Fruit fly (Drosophila melanogaster) whole organism, embryonic: ENCODE results near the gene Tlk.

Source experiments
- Adf1 ChIP-seq: fragments of 200-800 bp; sonication (Bioruptor generic); IDR thresholded peaks from 2 replicates; pipeline ENCODE4 v1.3.6; 2022; ENCODE audit warnings: missing biosample characterization, missing genetic modification characterization
- Awh ChIP-seq: fragments of 200-800 bp; sonication (Bioruptor generic); IDR thresholded peaks from 2 replicates; pipeline ENCODE4, ENCODE4 v1.3.6; 2022; ENCODE audit warnings: missing biosample characterization, missing genetic modification characterization
- B-H2 ChIP-seq: fragments of 200-800 bp; sonication (Bioruptor generic); optimal IDR thresholded peaks from 2 replicates; lab custom pipeline; 2018; ENCODE audit warnings: missing biosample characterization, mild to moderate bottlenecking, missing genetic modification characterization
- Bgb ChIP-seq: fragments of 200-800 bp; sonication (Bioruptor generic); IDR thresholded peaks from 2 replicates; pipeline ENCODE4 v1.3.6; 2022; ENCODE audit warnings: missing biosample characterization, missing genetic modification characterization; ENCODE audit not compliant: partially characterized antibody
- CG10267 ChIP-seq: fragments of 200-800 bp; sonication (Bioruptor generic); optimal IDR thresholded peaks from 2 replicates; lab custom pipeline; 2018; ENCODE audit warnings: missing biosample characterization, mild to moderate bottlenecking, missing genetic modification characterization, moderate library complexity
- CG11695 ChIP-seq: fragments of 200-800 bp; sonication (Bioruptor generic); IDR thresholded peaks from 3 replicates; pipeline ENCODE4 v1.3.6; 2022; ENCODE audit warnings: missing biosample characterization, missing genetic modification characterization
- CG12071 ChIP-seq: fragments of 200-800 bp; sonication (Bioruptor generic); optimal IDR thresholded peaks from 3 replicates; lab custom pipeline; 2018; ENCODE audit warnings: missing biosample characterization, mild to moderate bottlenecking, missing genetic modification characterization
- CG1233 ChIP-seq: fragments of 200-800 bp; sonication (Bioruptor generic); optimal IDR thresholded peaks from 4 replicates; lab custom pipeline; 2018; ENCODE audit warnings: missing biosample characterization, mild to moderate bottlenecking, missing genetic modification characterization
- CG14667 ChIP-seq: fragments of 200-800 bp; sonication (Bioruptor generic); IDR thresholded peaks from 2 replicates; pipeline ENCODE4 v1.3.6; 2022; ENCODE audit warnings: missing biosample characterization, missing genetic modification characterization
- CG15269 ChIP-seq: fragments of 200-800 bp; sonication (Bioruptor generic); optimal IDR thresholded peaks from 2 replicates; lab custom pipeline; 2018; ENCODE audit warnings: missing biosample characterization, mild to moderate bottlenecking, missing genetic modification characterization, moderate library complexity
- CG15479 ChIP-seq: fragments of 200-800 bp; sonication (Bioruptor generic); optimal IDR thresholded peaks from 3 replicates; lab custom pipeline; 2019; ENCODE audit warnings: missing biosample characterization, mild to moderate bottlenecking, missing genetic modification characterization, moderate library complexity
- CG1602 ChIP-seq: fragments of 200-800 bp; sonication (Bioruptor generic); optimal IDR thresholded peaks from 3 replicates; lab custom pipeline; 2016; ENCODE audit warnings: missing biosample characterization, missing genetic modification characterization
- CG18599 ChIP-seq: fragments of 200-800 bp; sonication (Bioruptor generic); optimal IDR thresholded peaks from 3 replicates; lab custom pipeline; 2017; ENCODE audit warnings: missing biosample characterization, missing genetic modification characterization, mild to moderate bottlenecking, moderate library complexity, missing genetic modification reagents
- CG2116 ChIP-seq: fragments of 200-800 bp; sonication (Bioruptor generic); optimal IDR thresholded peaks from 3 replicates; lab custom pipeline; 2018; ENCODE audit warnings: missing biosample characterization, mild to moderate bottlenecking, missing genetic modification characterization
- CG31365 ChIP-seq: fragments of 200-800 bp; sonication (Bioruptor generic); optimal IDR thresholded peaks from 2 replicates; lab custom pipeline; 2018; ENCODE audit warnings: missing biosample characterization, mild to moderate bottlenecking, missing genetic modification characterization
- CG34376 ChIP-seq: fragments of 200-800 bp; sonication (Bioruptor generic); optimal IDR thresholded peaks from 2 replicates; lab custom pipeline; 2018; ENCODE audit warnings: missing biosample characterization, mild to moderate bottlenecking, missing genetic modification characterization
- CG34422 ChIP-seq: fragments of 200-800 bp; sonication (Bioruptor generic); IDR thresholded peaks from 3 replicates; pipeline ENCODE4 v1.3.6; 2022; ENCODE audit warnings: missing biosample characterization, missing genetic modification characterization
- CG4617 ChIP-seq: fragments of 200-800 bp; sonication (Bioruptor generic); optimal IDR thresholded peaks from 3 replicates; lab custom pipeline; 2016; ENCODE audit warnings: missing biosample characterization, missing genetic modification characterization, borderline replicate concordance
- CG7357 ChIP-seq: fragments of 200-800 bp; sonication (Bioruptor generic); IDR thresholded peaks from 3 replicates; pipeline ENCODE4 v1.3.6; 2022; ENCODE audit warnings: missing biosample characterization, missing genetic modification characterization
- CG7556 ChIP-seq: fragments of 200-800 bp; sonication (Bioruptor generic); optimal IDR thresholded peaks from 2 replicates; lab custom pipeline; 2017; ENCODE audit warnings: missing biosample characterization, mild to moderate bottlenecking, missing genetic modification characterization
- CG9817 ChIP-seq: fragments of 200-800 bp; sonication (Bioruptor generic); optimal IDR thresholded peaks from 2 replicates; lab custom pipeline; 2018; ENCODE audit warnings: missing biosample characterization, mild to moderate bottlenecking, missing genetic modification characterization, moderate library complexity
- Chrac-16 ChIP-seq: fragments of 200-800 bp; sonication (Bioruptor generic); optimal IDR thresholded peaks from 3 replicates; lab custom pipeline; 2016; ENCODE audit warnings: missing biosample characterization, missing genetic modification characterization
- CkIIα-i1 ChIP-seq: fragments of 200-800 bp; sonication (Bioruptor generic); IDR thresholded peaks from 2 replicates; pipeline ENCODE4 v1.3.6; 2022; ENCODE audit warnings: missing biosample characterization, missing genetic modification characterization
- ERR ChIP-seq: fragments of 200-800 bp; sonication (Bioruptor generic); optimal IDR thresholded peaks from 2 replicates; lab custom pipeline; 2016; ENCODE audit warnings: missing biosample characterization, missing genetic modification characterization
- Ets97D ChIP-seq: fragments of 200-800 bp; sonication (Bioruptor generic); optimal IDR thresholded peaks from 3 replicates; lab custom pipeline; 2016; ENCODE audit warnings: missing biosample characterization, missing genetic modification characterization
- Gsc ChIP-seq: fragments of 200-800 bp; sonication (Bioruptor generic); IDR thresholded peaks from 2 replicates; pipeline ENCODE4 v1.3.6; 2022; ENCODE audit warnings: missing biosample characterization, missing genetic modification characterization
- MESR4 ChIP-seq: fragments of 200-800 bp; sonication (Bioruptor generic); optimal IDR thresholded peaks from 2 replicates; lab custom pipeline; 2018; ENCODE audit warnings: missing biosample characterization, mild to moderate bottlenecking, missing genetic modification characterization, moderate library complexity
- MTF-1 ChIP-seq: fragments of 200-800 bp; sonication (Bioruptor generic); optimal IDR thresholded peaks from 2 replicates; lab custom pipeline; 2018; ENCODE audit warnings: missing biosample characterization, mild to moderate bottlenecking, missing genetic modification characterization, borderline replicate concordance
- Max ChIP-seq: fragments of 200-800 bp; sonication (Bioruptor generic); optimal IDR thresholded peaks from 2 replicates; lab custom pipeline; 2016; ENCODE audit warnings: missing biosample characterization, mild to moderate bottlenecking, missing genetic modification characterization
- Meics ChIP-seq: fragments of 200-800 bp; sonication (Bioruptor generic); optimal IDR thresholded peaks from 2 replicates; lab custom pipeline; 2017; ENCODE audit warnings: missing biosample characterization, mild to moderate bottlenecking, missing genetic modification characterization
- Stat92E ChIP-seq, 3 experiments: fragments of >200 bp in 2 of 3; fragments of 200-800 bp in 1 of 3; sonication (Bioruptor generic) in 1 of 3; optimal IDR thresholded peaks; 2 replicates each; lab custom pipeline; 2017 to 2019; ENCODE audit warnings: missing biosample characterization in 3 of 3, missing genetic modification characterization in 3 of 3, mild to moderate bottlenecking in 1 of 3, moderate library complexity in 1 of 3
- Trl ChIP-seq, 3 experiments: fragments of >200 bp in 2 of 3; fragments of 200-800 bp in 1 of 3; sonication (Bioruptor generic) in 1 of 3; optimal IDR thresholded peaks; 2 replicates in 1 of 3; 3 replicates in 2 of 3; lab custom pipeline; 2016 to 2017; ENCODE audit warnings: missing biosample characterization in 1 of 3, missing genetic modification characterization in 1 of 3
- Vsx1 ChIP-seq: fragments of 200-800 bp; sonication (Bioruptor generic); optimal IDR thresholded peaks from 2 replicates; lab custom pipeline; 2017; ENCODE audit warnings: missing biosample characterization, mild to moderate bottlenecking, missing genetic modification characterization, missing genetic modification reagents
- ab ChIP-seq: fragments of 200-800 bp; sonication (Bioruptor generic); optimal IDR thresholded peaks from 2 replicates; lab custom pipeline; 2016; ENCODE audit warnings: missing biosample characterization, missing genetic modification characterization
- bab2 ChIP-seq: fragments of 200-800 bp; sonication (Bioruptor generic); optimal IDR thresholded peaks from 2 replicates; lab custom pipeline; 2016; ENCODE audit warnings: missing biosample characterization, missing genetic modification characterization
- cato ChIP-seq: fragments of 200-800 bp; sonication (Bioruptor generic); optimal IDR thresholded peaks from 2 replicates; lab custom pipeline; 2016; ENCODE audit warnings: missing biosample characterization, missing genetic modification characterization, borderline replicate concordance
- chm ChIP-seq: fragments of 200-800 bp; sonication (Bioruptor generic); IDR thresholded peaks from 2 replicates; pipeline ENCODE4 v1.3.6; 2022; ENCODE audit warnings: missing biosample characterization, missing genetic modification characterization
- dati ChIP-seq: fragments of 200-800 bp; sonication (Bioruptor generic); IDR thresholded peaks from 2 replicates; pipeline ENCODE4 v1.3.6; 2022; ENCODE audit warnings: missing biosample characterization, missing genetic modification characterization
- dmrt11E ChIP-seq: fragments of 200-800 bp; sonication (Bioruptor generic); optimal IDR thresholded peaks from 3 replicates; lab custom pipeline; 2018; ENCODE audit warnings: missing biosample characterization, mild to moderate bottlenecking, missing genetic modification characterization, moderate library complexity
- esg ChIP-seq: fragments of 200-800 bp; sonication (Bioruptor generic); conservative IDR thresholded peaks from 2 replicates; pipeline ENCODE4 v1.3.6; 2022; ENCODE audit warnings: missing biosample characterization, missing genetic modification characterization
- fd102C ChIP-seq: fragments of 200-800 bp; sonication (Bioruptor generic); optimal IDR thresholded peaks from 2 replicates; lab custom pipeline; 2018; ENCODE audit warnings: missing biosample characterization, mild to moderate bottlenecking, missing genetic modification characterization, moderate library complexity
- gcm ChIP-seq: fragments of 200-800 bp; sonication (Bioruptor generic); optimal IDR thresholded peaks from 2 replicates; lab custom pipeline; 2019; ENCODE audit warnings: missing biosample characterization, mild to moderate bottlenecking, missing genetic modification characterization, moderate library complexity
- lab ChIP-seq: fragments of 200-800 bp; sonication (Bioruptor generic); optimal IDR thresholded peaks from 3 replicates; lab custom pipeline; 2017; ENCODE audit warnings: missing biosample characterization, missing genetic modification characterization, mild to moderate bottlenecking, moderate library complexity, missing genetic modification reagents
- lola ChIP-seq, 3 experiments: fragments of >200 bp in 2 of 3; fragments of 200-800 bp in 1 of 3; sonication (Bioruptor generic) in 1 of 3; optimal IDR thresholded peaks; 2 replicates each; lab custom pipeline; 2017 to 2019; ENCODE audit warnings: missing biosample characterization in 3 of 3, missing genetic modification characterization in 3 of 3, mild to moderate bottlenecking in 1 of 3, moderate library complexity in 1 of 3
- onecut ChIP-seq: fragments of 200-800 bp; sonication (Bioruptor generic); IDR thresholded peaks from 2 replicates; pipeline ENCODE4 v1.3.6; 2022; ENCODE audit warnings: missing biosample characterization, missing genetic modification characterization
- salm ChIP-seq: fragments of 200-800 bp; sonication (Bioruptor generic); optimal IDR thresholded peaks from 2 replicates; lab custom pipeline; 2018; ENCODE audit warnings: missing biosample characterization, mild to moderate bottlenecking, missing genetic modification characterization
- sens ChIP-seq: fragments of 200-800 bp; sonication (Bioruptor generic); peaks from one replicate; lab custom pipeline; 2016; ENCODE audit warnings: missing biosample characterization, missing genetic modification characterization
- sug ChIP-seq: fragments of 200-800 bp; optimal IDR thresholded peaks from 2 replicates; lab custom pipeline; 2019; ENCODE audit warnings: missing biosample characterization, mild to moderate bottlenecking, missing genetic modification characterization, moderate library complexity
- yki ChIP-seq: fragments of >200 bp; optimal IDR thresholded peaks from 3 replicates; lab custom pipeline; 2018
- zfh1 ChIP-seq: fragments of 200-800 bp; sonication (Bioruptor generic); IDR thresholded peaks from 3 replicates; pipeline ENCODE4 v1.3.6; 2022; ENCODE audit warnings: missing biosample characterization, missing genetic modification characterization

Gene Tlk

DNA sequence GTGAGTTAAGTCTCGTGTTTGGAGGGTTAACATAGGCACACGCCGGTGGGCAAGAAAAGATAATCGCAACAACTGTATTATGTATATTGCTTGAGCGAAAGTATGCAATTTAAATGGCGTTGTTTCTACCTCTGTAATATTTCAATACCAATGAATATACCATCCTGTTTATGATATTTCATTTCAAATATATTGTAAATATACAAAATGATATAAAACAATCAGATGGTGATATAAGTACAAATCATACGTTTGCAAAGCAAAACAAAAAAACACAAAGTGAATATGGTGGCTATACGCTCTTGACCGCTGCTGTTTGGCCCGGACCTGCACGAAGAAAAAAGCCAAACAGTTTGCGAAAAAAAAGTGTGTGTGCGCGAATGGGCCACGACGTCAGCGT is 28.4 kb downstream of the Tlk start (continued):
- peak; percentile 62 for TF ChIP-seq CG10267 (tag; lab: Kevin White, UChicago)
- TF ChIP-seq CG11695 (GFP tag; lab: Robert Waterston, UW) = peak; percentile 62; the same call in 2 of the 3 replicates
- TF ChIP-seq CG1602 (GFP tag; lab: Kevin White, UChicago) = peak; percentile 52
- no peak for TF ChIP-seq gcm (GFP tag; lab: Kevin White, UChicago)
- no peak for TF ChIP-seq ab
- TF ChIP-seq Vsx1 (GFP tag; lab: Kevin White, UChicago) = peak; percentile 1
- TF ChIP-seq zfh1 (GFP tag; lab: Robert Waterston, UW) = peak; percentile 58; the same call in 2 of the 3 replicates
- peak; percentile 82 for TF ChIP-seq CG7556 (GFP tag; lab: Kevin White, UChicago)
- peak; percentile 62; the same call in 1 of the 3 replicates for TF ChIP-seq CG34422 (GFP tag; lab: Robert Waterston, UW)
- TF ChIP-seq ERR (GFP tag; lab: Kevin White, UChicago) = no peak
- no peak for TF ChIP-seq cato (GFP tag; lab: Kevin White, UChicago)
- no peak for TF ChIP-seq Gsc (GFP tag; lab: Robert Waterston, UW)
- peak; percentile 84 for TF ChIP-seq Meics
- TF ChIP-seq Trl (optimal IDR thresholded peaks at IDR 0.05; lab: Kevin White, UChicago) = no peak
- no peak for TF ChIP-seq Trl (GFP tag; optimal IDR thresholded peaks at IDR 0.05; lab: Kevin White, UChicago)
- no peak for TF ChIP-seq MTF-1 (GFP tag; lab: Kevin White, UChicago)
- TF ChIP-seq CG1233 (GFP tag; lab: Kevin White, UChicago) = peak; percentile 54
- no peak for TF ChIP-seq dati
- peak; percentile 79 for TF ChIP-seq CG15269 (tag; lab: Kevin White, UChicago)
- peak; percentile 45 for TF ChIP-seq CG14667 (GFP tag; lab: Robert Waterston, UW)
- peak; percentile 59 for TF ChIP-seq Max (GFP tag; lab: Kevin White, UChicago)
- TF ChIP-seq CkIIα-i1 = no peak
- TF ChIP-seq Adf1 (GFP tag; lab: Robert Waterston, UW) = no peak
- no peak for TF ChIP-seq Bgb (GFP tag; lab: Robert Waterston, UW)
- TF ChIP-seq CG12071 (GFP tag; lab: Kevin White, UChicago) = peak; percentile 46
- peak; percentile 43 for TF ChIP-seq onecut
- peak; percentile 24 for TF ChIP-seq bab2 (GFP tag; lab: Kevin White, UChicago)
- TF ChIP-seq CG4617 (GFP tag; lab: Kevin White, UChicago) = peak; percentile 10
- TF ChIP-seq yki (lab: Kevin White, UChicago) = no peak
- peak; percentile 89 for TF ChIP-seq CG18599 (GFP tag; lab: Kevin White, UChicago)
- TF ChIP-seq CG7357 (GFP tag; lab: Robert Waterston, UW) = no peak
- no peak for TF ChIP-seq CG15479 (GFP tag; lab: Kevin White, UChicago)
- no peak for TF ChIP-seq B-H2 (GFP tag; lab: Kevin White, UChicago)
- TF ChIP-seq CG34376 (GFP tag; lab: Kevin White, UChicago) = peak; percentile 1
- peak; percentile 52 for TF ChIP-seq dmrt11E
- peak in 1 of 3 experiments; percentile 65 for TF ChIP-seq lola (GFP tag; optimal IDR thresholded peaks at IDR 0.05; lab: Kevin White, UChicago)
- peak; percentile 85 for TF ChIP-seq lab
- no peak for TF ChIP-seq CG2116 (GFP tag; lab: Kevin White, UChicago)
- TF ChIP-seq MESR4 (GFP tag; lab: Kevin White, UChicago) = no peak
- peak; percentile 41 for TF ChIP-seq sug
- no peak for TF ChIP-seq chm (GFP tag; lab: Robert Waterston, UW)
- TF ChIP-seq CG9817 (tag; lab: Kevin White, UChicago) = peak; percentile 58
- TF ChIP-seq Stat92E (GFP tag; optimal IDR thresholded peaks at IDR 0.05; lab: Kevin White, UChicago) = no peak
- TF ChIP-seq salm (tag; lab: Kevin White, UChicago) = peak; percentile 47
- peak; percentile 81 for TF ChIP-seq sens (GFP tag; lab: Kevin White, UChicago)
- TF ChIP-seq Awh (GFP tag; lab: Robert Waterston, UW) = no peak
- no peak for TF ChIP-seq fd102C (GFP tag; lab: Kevin White, UChicago)
- TF ChIP-seq Ets97D (GFP tag; lab: Kevin White, UChicago) = no peak
- no peak for TF ChIP-seq CG31365 (tag; lab: Kevin White, UChicago)
- peak; percentile 51 for TF ChIP-seq esg (GFP tag; lab: Robert Waterston, UW)
- TF ChIP-seq Chrac-16 = peak; percentile 37
